Worm (Caenorhabditis elegans) whole organism, young adult: ENCODE data around the gene ZK596.3.

Source experiments
- F23B12.7 ChIP-seq: sonication (generic microtip); optimal IDR thresholded peaks from 2 replicates; lab custom pipeline; 2017; ENCODE audit warnings: missing genetic modification characterization, mild to moderate bottlenecking, missing compliant biosample characterization, antibody characterized with exemption, moderate library complexity; ENCODE audit not compliant: insufficient read depth
- F39B2.1 ChIP-seq: fragments of 200-800 bp; sonication (Bioruptor generic); IDR thresholded peaks from 2 replicates; pipeline ENCODE4 v1.3.6; 2022; ENCODE audit warnings: missing genetic modification reagents, missing genetic modification characterization, missing compliant biosample characterization
- F49E8.2 ChIP-seq: sonication (generic microtip); optimal IDR thresholded peaks from 3 replicates; lab custom pipeline; 2017; ENCODE audit warnings: missing genetic modification characterization, mild to moderate bottlenecking, missing compliant biosample characterization, antibody characterized with exemption, moderate library complexity; ENCODE audit not compliant: insufficient read depth
- bed-1 ChIP-seq: fragments of 200-800 bp; sonication (Bioruptor generic); IDR thresholded peaks from 2 replicates; pipeline ENCODE4 v1.3.6; 2022; ENCODE audit warnings: missing genetic modification reagents, missing genetic modification characterization, missing compliant biosample characterization
- bed-2 ChIP-seq: fragments of 200-800 bp; sonication (Bioruptor generic); IDR thresholded peaks from 2 replicates; pipeline ENCODE4 v1.3.6; 2022; ENCODE audit warnings: missing genetic modification reagents, missing genetic modification characterization, missing compliant biosample characterization
- cebp-1 ChIP-seq, 2 experiments: fragments of 200-800 bp in 1 of 2; sonication (Bioruptor generic) in 1 of 2; sonication (generic microtip) in 1 of 2; IDR thresholded peaks in 1 of 2; optimal IDR thresholded peaks in 1 of 2; 2 replicates each; pipeline versions ENCODE4 v1.3.6 to Lab custom; 2017 to 2022; ENCODE audit warnings: missing compliant biosample characterization in 2 of 2, missing genetic modification characterization in 2 of 2, mild to moderate bottlenecking in 1 of 2, missing genetic modification reagents in 1 of 2, moderate library complexity in 1 of 2
- cebp-2 ChIP-seq: fragments of 200-800 bp; sonication (Bioruptor generic); IDR thresholded peaks from 2 replicates; pipeline ENCODE4 v1.3.6; 2022; ENCODE audit warnings: missing genetic modification characterization, missing compliant biosample characterization
- ceh-40 ChIP-seq: fragments of 200-800 bp; sonication (Bioruptor generic); IDR thresholded peaks from 2 replicates; pipeline ENCODE4 v1.3.6; 2022; ENCODE audit warnings: missing genetic modification characterization, missing compliant biosample characterization
- egl-18 ChIP-seq: fragments of 200-800 bp; sonication (Bioruptor generic); IDR thresholded peaks from 2 replicates; pipeline ENCODE4 v1.3.6; 2022; ENCODE audit warnings: missing genetic modification reagents, missing genetic modification characterization, missing compliant biosample characterization
- ekl-4 ChIP-seq: fragments of 200-800 bp; sonication (Bioruptor generic); IDR thresholded peaks from 2 replicates; pipeline ENCODE4 v1.3.6; 2022; ENCODE audit warnings: missing genetic modification reagents, missing genetic modification characterization, missing compliant biosample characterization
- ets-4 ChIP-seq: fragments of 200-800 bp; sonication (Bioruptor generic); optimal IDR thresholded peaks from 2 replicates; lab custom pipeline; 2018; ENCODE audit warnings: mild to moderate bottlenecking, missing genetic modification characterization, missing compliant biosample characterization
- hmg-1.2 ChIP-seq: fragments of 200-800 bp; sonication (Bioruptor generic); IDR thresholded peaks from 2 replicates; pipeline ENCODE4 v1.3.6; 2022; ENCODE audit warnings: missing genetic modification reagents, missing genetic modification characterization, missing compliant biosample characterization
- hmg-20 ChIP-seq: fragments of 200-800 bp; sonication (Bioruptor generic); IDR thresholded peaks from 2 replicates; pipeline ENCODE4 v1.3.6; 2022; ENCODE audit warnings: missing genetic modification reagents, missing genetic modification characterization, missing compliant biosample characterization
- let-526 ChIP-seq: fragments of 200-800 bp; sonication (Bioruptor generic); IDR thresholded peaks from 2 replicates; pipeline ENCODE4 v1.3.6; 2022; ENCODE audit warnings: missing genetic modification reagents, missing genetic modification characterization, missing compliant biosample characterization
- lin-35 ChIP-seq, 3 experiments: fragments of 150-350 bp in 2 of 3; sonication (generic microtip) in 1 of 3; optimal IDR thresholded peaks; 2 replicates each; lab custom pipeline; 2014 to 2018; ENCODE audit warnings: missing biosample characterization in 3 of 3, missing genetic modification characterization in 3 of 3, missing genetic modification reagents in 3 of 3
- lir-1 ChIP-seq: fragments of 200-800 bp; sonication (Bioruptor generic); conservative IDR thresholded peaks from 2 replicates; pipeline ENCODE4 v1.3.6; 2022; ENCODE audit warnings: missing genetic modification reagents, missing genetic modification characterization, missing compliant biosample characterization
- mxl-1 ChIP-seq: sonication (generic microtip); optimal IDR thresholded peaks from 2 replicates; lab custom pipeline; 2016; ENCODE audit warnings: missing genetic modification characterization, missing compliant biosample characterization
- tbx-9 ChIP-seq: sonication (generic microtip); optimal IDR thresholded peaks from 2 replicates; lab custom pipeline; 2016; ENCODE audit warnings: borderline replicate concordance, missing genetic modification characterization, inconsistent platforms, missing compliant biosample characterization
- unc-130 ChIP-seq: sonication (generic microtip); optimal IDR thresholded peaks from 2 replicates; lab custom pipeline; 2016; ENCODE audit warnings: missing genetic modification reagents, missing genetic modification characterization, missing compliant biosample characterization
- ztf-18 ChIP-seq: sonication (generic microtip); optimal IDR thresholded peaks from 2 replicates; lab custom pipeline; 2016; ENCODE audit warnings: missing genotype, mild to moderate bottlenecking, missing genetic modification characterization, missing compliant biosample characterization
- ztf-22 ChIP-seq: fragments of 200-800 bp; sonication (Bioruptor generic); optimal IDR thresholded peaks from 2 replicates; lab custom pipeline; 2018; ENCODE audit warnings: mild to moderate bottlenecking, missing genetic modification characterization, moderate library complexity, missing compliant biosample characterization
- ztf-28 ChIP-seq: fragments of 200-800 bp; sonication (Bioruptor generic); IDR thresholded peaks from 2 replicates; pipeline ENCODE4 v1.3.6; 2022; ENCODE audit warnings: missing genetic modification reagents, missing genetic modification characterization, missing compliant biosample characterization

The ZK596.3 gene

ce11 chrIV:10854042-10854441 lies 50.1 kb downstream of the ZK596.3 start:
- TF ChIP-seq lin-35 (GFP tag; optimal IDR thresholded peaks at IDR 0.05; lab: Kevin White, UChicago) (no peak), bed-2 (GFP tag; lab: Robert Waterston, UW) (no peak), hmg-20 (no peak), ceh-40 (GFP tag; lab: Robert Waterston, UW) (no peak), cebp-2 (no peak), F49E8.2 (tag; lab: Kevin White, UChicago) (no peak), tbx-9 (tag; lab: Kevin White, UChicago) (no peak), let-526 (no peak), ekl-4 (GFP tag; lab: Robert Waterston, UW) (no peak), ztf-18 (no peak), cebp-1 (GFP tag; IDR thresholded peaks at IDR 0.05; lab: Robert Waterston, UW) (no peak), cebp-1 (tag; optimal IDR thresholded peaks at IDR 0.05; lab: Kevin White, UChicago) (no peak), ztf-28 (GFP tag; lab: Robert Waterston, UW) (no peak), ztf-22 (GFP tag; lab: Kevin White, UChicago) (no peak), lir-1 (GFP tag; lab: Robert Waterston, UW) (no peak), egl-18 (GFP tag; lab: Robert Waterston, UW) (no peak), F39B2.1 (GFP tag; lab: Robert Waterston, UW) (no peak), mxl-1 (no peak)

- TF ChIP-seq hmg-1.2 (peak; percentile 25; the same call in 1 of the 2 replicates), lir-1 (GFP tag; lab: Robert Waterston, UW) (no peak), F23B12.7 (tag; lab: Kevin White, UChicago) (no peak), bed-1 (GFP tag; lab: Robert Waterston, UW) (no peak), ets-4 (no peak), unc-130 (GFP tag; lab: Kevin White, UChicago) (no peak)
Measured at ce11 chrIV:10852403-10852802, 51.8 kb downstream of the ZK596.3 start.
